Fruit fly (Drosophila melanogaster) whole organism, embryonic: ENCODE measurements around the gene CG33267.

ENCODE experiments used
- Ada2b ChIP-seq: fragments of 200-800 bp; sonication (Bioruptor generic); IDR thresholded peaks from 2 replicates; pipeline ENCODE4 v1.3.6; 2022; ENCODE audit warnings: missing biosample characterization, missing genetic modification characterization
- CG10147 ChIP-seq: fragments of 200-800 bp; sonication (Bioruptor generic); optimal IDR thresholded peaks from 2 replicates; lab custom pipeline; 2019; ENCODE audit warnings: missing biosample characterization, mild to moderate bottlenecking, missing genetic modification characterization, moderate library complexity
- CG10654 ChIP-seq: fragments of 200-800 bp; sonication (Bioruptor generic); optimal IDR thresholded peaks from 2 replicates; lab custom pipeline; 2016; ENCODE audit warnings: missing biosample characterization, missing genetic modification characterization
- CG11093 ChIP-seq: fragments of 200-800 bp; sonication (Bioruptor generic); IDR thresholded peaks from 3 replicates; pipeline ENCODE4 v1.3.6; 2022; ENCODE audit warnings: missing biosample characterization, missing genetic modification characterization
- CG11456 ChIP-seq: fragments of 200-800 bp; sonication (Bioruptor generic); IDR thresholded peaks from 3 replicates; pipeline ENCODE4 v1.3.6; 2022; ENCODE audit warnings: missing biosample characterization, missing genetic modification characterization
- CG12744 ChIP-seq: fragments of 200-800 bp; sonication (Bioruptor generic); optimal IDR thresholded peaks from 2 replicates; lab custom pipeline; 2016; ENCODE audit warnings: missing biosample characterization, missing genetic modification characterization
- CG13424 ChIP-seq: fragments of 200-800 bp; sonication (Bioruptor generic); optimal IDR thresholded peaks from 2 replicates; lab custom pipeline; 2019; ENCODE audit warnings: missing biosample characterization, mild to moderate bottlenecking, missing genetic modification characterization, moderate library complexity
- CG13775 ChIP-seq: fragments of 200-800 bp; sonication (Bioruptor generic); optimal IDR thresholded peaks from 3 replicates; lab custom pipeline; 2017; ENCODE audit warnings: missing biosample characterization, mild to moderate bottlenecking, missing genetic modification characterization
- CG13894 ChIP-seq: fragments of 200-800 bp; sonication (Bioruptor generic); optimal IDR thresholded peaks from 3 replicates; lab custom pipeline; 2018; ENCODE audit warnings: missing biosample characterization, mild to moderate bottlenecking, missing genetic modification characterization, moderate library complexity
- CG15514 ChIP-seq: fragments of 200-800 bp; sonication (Bioruptor generic); optimal IDR thresholded peaks from 3 replicates; lab custom pipeline; 2017; ENCODE audit warnings: missing biosample characterization, missing genetic modification characterization, mild to moderate bottlenecking, moderate library complexity, missing genetic modification reagents
- CG16779 ChIP-seq: fragments of 200-800 bp; sonication (Bioruptor generic); IDR thresholded peaks from 2 replicates; pipeline ENCODE4 v1.3.6; 2022; ENCODE audit warnings: missing biosample characterization, missing genetic modification characterization
- CG17359 ChIP-seq: fragments of 200-800 bp; sonication (Bioruptor generic); optimal IDR thresholded peaks from 3 replicates; lab custom pipeline; 2018; ENCODE audit warnings: missing biosample characterization, mild to moderate bottlenecking, missing genetic modification characterization, moderate library complexity
- CG17612 ChIP-seq: fragments of 200-800 bp; sonication (Bioruptor generic); IDR thresholded peaks from 2 replicates; pipeline ENCODE4 v1.3.6; 2022; ENCODE audit warnings: missing biosample characterization, missing genetic modification characterization
- CG1832 ChIP-seq: fragments of 200-800 bp; sonication (Bioruptor generic); optimal IDR thresholded peaks from 2 replicates; lab custom pipeline; 2017; ENCODE audit warnings: missing biosample characterization, mild to moderate bottlenecking, missing genetic modification characterization, inconsistent platforms
- CG30431 ChIP-seq: fragments of 200-800 bp; sonication (Bioruptor generic); optimal IDR thresholded peaks from 2 replicates; lab custom pipeline; 2017; ENCODE audit warnings: missing biosample characterization, missing genetic modification characterization
- CG3065 ChIP-seq: fragments of 200-800 bp; sonication (Bioruptor generic); optimal IDR thresholded peaks from 2 replicates; lab custom pipeline; 2016; ENCODE audit warnings: missing biosample characterization, missing genetic modification characterization
- CG3281 ChIP-seq: fragments of 200-800 bp; sonication (Bioruptor generic); optimal IDR thresholded peaks from 3 replicates; lab custom pipeline; 2017; ENCODE audit warnings: missing biosample characterization, mild to moderate bottlenecking, missing genetic modification characterization
- CG34376 ChIP-seq: fragments of 200-800 bp; sonication (Bioruptor generic); optimal IDR thresholded peaks from 2 replicates; lab custom pipeline; 2018; ENCODE audit warnings: missing biosample characterization, mild to moderate bottlenecking, missing genetic modification characterization
- CG6272 ChIP-seq: fragments of 200-800 bp; sonication (Bioruptor generic); IDR thresholded peaks from 2 replicates; pipeline ENCODE4 v1.3.6; 2022; ENCODE audit warnings: missing biosample characterization, missing genetic modification characterization
- CG6654 ChIP-seq: fragments of 200-800 bp; sonication (Bioruptor generic); optimal IDR thresholded peaks from 2 replicates; lab custom pipeline; 2017; ENCODE audit warnings: missing biosample characterization, mild to moderate bottlenecking, missing genetic modification characterization
- CG8089 ChIP-seq: fragments of 200-800 bp; sonication (Bioruptor generic); optimal IDR thresholded peaks from 3 replicates; lab custom pipeline; 2016; ENCODE audit warnings: missing biosample characterization, missing genetic modification characterization
- CG8281 ChIP-seq: fragments of 200-800 bp; sonication (Bioruptor generic); optimal IDR thresholded peaks from 2 replicates; lab custom pipeline; 2018; ENCODE audit warnings: missing biosample characterization, mild to moderate bottlenecking, missing genetic modification characterization, moderate library complexity
- CG8290 ChIP-seq, 3 experiments: fragments of 200-800 bp; sonication (Bioruptor generic); optimal IDR thresholded peaks; 2 replicates each; lab custom pipeline; 2016 to 2019; ENCODE audit warnings: missing biosample characterization in 3 of 3, missing genetic modification characterization in 3 of 3, mild to moderate bottlenecking in 2 of 3, moderate library complexity in 1 of 3
- CG8359 ChIP-seq: fragments of 200-800 bp; sonication (Bioruptor generic); optimal IDR thresholded peaks from 2 replicates; lab custom pipeline; 2017; ENCODE audit warnings: missing biosample characterization, mild to moderate bottlenecking, missing genetic modification characterization, borderline replicate concordance
- CG8388 ChIP-seq: fragments of 200-800 bp; sonication (Bioruptor generic); optimal IDR thresholded peaks from 2 replicates; lab custom pipeline; 2019; ENCODE audit warnings: missing biosample characterization, mild to moderate bottlenecking, missing genetic modification characterization, moderate library complexity
- CG9876 ChIP-seq: fragments of 200-800 bp; sonication (Bioruptor generic); optimal IDR thresholded peaks from 2 replicates; lab custom pipeline; 2016; ENCODE audit warnings: missing biosample characterization, missing genetic modification characterization
- Dfd ChIP-seq, 2 experiments: fragments of >200 bp; optimal IDR thresholded peaks; 2 replicates each; lab custom pipeline; 2017; ENCODE audit warnings: missing biosample characterization in 2 of 2, missing genetic modification characterization in 2 of 2
- Hr51 ChIP-seq, 2 experiments: fragments of 200-800 bp; sonication (Bioruptor generic); optimal IDR thresholded peaks; 2 replicates in 1 of 2; 3 replicates in 1 of 2; lab custom pipeline; 2016 to 2018; ENCODE audit warnings: missing biosample characterization in 2 of 2, missing genetic modification characterization in 2 of 2, mild to moderate bottlenecking in 1 of 2, moderate library complexity in 1 of 2
- Lhr ChIP-seq: fragments of 200-800 bp; sonication (Bioruptor generic); optimal IDR thresholded peaks from 3 replicates; lab custom pipeline; 2017; ENCODE audit warnings: mild to moderate bottlenecking, missing biosample characterization, missing genetic modification reagents, missing genetic modification characterization
- Lpt ChIP-seq: fragments of >200 bp; optimal IDR thresholded peaks from 2 replicates; lab custom pipeline; 2018; ENCODE audit warnings: missing biosample characterization, missing genetic modification characterization
- MESR4 ChIP-seq: fragments of 200-800 bp; sonication (Bioruptor generic); optimal IDR thresholded peaks from 2 replicates; lab custom pipeline; 2018; ENCODE audit warnings: missing biosample characterization, mild to moderate bottlenecking, missing genetic modification characterization, moderate library complexity
- NC2α ChIP-seq: fragments of 200-800 bp; sonication (Bioruptor generic); optimal IDR thresholded peaks from 2 replicates; lab custom pipeline; 2016; ENCODE audit warnings: missing biosample characterization, missing genetic modification characterization
- Neu2 ChIP-seq: fragments of 200-800 bp; sonication (Bioruptor generic); optimal IDR thresholded peaks from 3 replicates; lab custom pipeline; 2016; ENCODE audit warnings: missing biosample characterization, missing genetic modification characterization, borderline replicate concordance
- Oaz ChIP-seq: fragments of 200-800 bp; sonication (Bioruptor generic); IDR thresholded peaks from 2 replicates; pipeline ENCODE4 v1.3.6; 2022; ENCODE audit warnings: missing biosample characterization, missing genetic modification characterization
- PHDP ChIP-seq: fragments of 200-800 bp; sonication (Bioruptor generic); optimal IDR thresholded peaks from 3 replicates; lab custom pipeline; 2018; ENCODE audit warnings: missing biosample characterization, mild to moderate bottlenecking, missing genetic modification characterization, moderate library complexity
- Ptx1 ChIP-seq: fragments of 200-800 bp; sonication (Bioruptor generic); IDR thresholded peaks from 2 replicates; pipeline ENCODE4 v1.3.6; 2022; ENCODE audit warnings: missing biosample characterization, missing genetic modification characterization
- Stat92E ChIP-seq, 3 experiments: fragments of >200 bp in 2 of 3; fragments of 200-800 bp in 1 of 3; sonication (Bioruptor generic) in 1 of 3; optimal IDR thresholded peaks; 2 replicates each; lab custom pipeline; 2017 to 2019; ENCODE audit warnings: missing biosample characterization in 3 of 3, missing genetic modification characterization in 3 of 3, mild to moderate bottlenecking in 1 of 3, moderate library complexity in 1 of 3
- cad ChIP-seq: fragments of >200 bp; optimal IDR thresholded peaks from 2 replicates; lab custom pipeline; 2017; ENCODE audit warnings: missing biosample characterization, missing genetic modification characterization
- nerfin-1 ChIP-seq: fragments of 200-800 bp; sonication (Bioruptor generic); optimal IDR thresholded peaks from 3 replicates; lab custom pipeline; 2019; ENCODE audit warnings: missing biosample characterization, mild to moderate bottlenecking, missing genetic modification characterization, moderate library complexity
- oc ChIP-seq: fragments of 200-800 bp; sonication (Bioruptor generic); optimal IDR thresholded peaks from 2 replicates; lab custom pipeline; 2018; ENCODE audit warnings: missing biosample characterization, mild to moderate bottlenecking, missing genetic modification characterization, moderate library complexity
- salm ChIP-seq: fragments of 200-800 bp; sonication (Bioruptor generic); optimal IDR thresholded peaks from 2 replicates; lab custom pipeline; 2018; ENCODE audit warnings: missing biosample characterization, mild to moderate bottlenecking, missing genetic modification characterization
- sd ChIP-seq: fragments of 200-800 bp; sonication (Bioruptor generic); optimal IDR thresholded peaks from 3 replicates; lab custom pipeline; 2018; ENCODE audit warnings: missing biosample characterization, mild to moderate bottlenecking, missing genetic modification characterization, moderate library complexity
- sob ChIP-seq: fragments of 200-800 bp; sonication (Bioruptor generic); IDR thresholded peaks from 2 replicates; pipeline ENCODE4 v1.3.6; 2022; ENCODE audit warnings: missing biosample characterization, missing genetic modification characterization
- sr ChIP-seq: fragments of 200-800 bp; sonication (Bioruptor generic); IDR thresholded peaks from 3 replicates; pipeline ENCODE4 v1.3.6; 2022; ENCODE audit warnings: missing biosample characterization, missing genetic modification characterization
- stc ChIP-seq: fragments of 200-800 bp; sonication (Bioruptor generic); IDR thresholded peaks from 2 replicates; pipeline ENCODE4 v1.3.6; 2022; ENCODE audit warnings: missing biosample characterization, missing genetic modification characterization
- sug ChIP-seq: fragments of 200-800 bp; optimal IDR thresholded peaks from 2 replicates; lab custom pipeline; 2019; ENCODE audit warnings: missing biosample characterization, mild to moderate bottlenecking, missing genetic modification characterization, moderate library complexity
- wek ChIP-seq: fragments of 200-800 bp; sonication (Bioruptor generic); optimal IDR thresholded peaks from 3 replicates; lab custom pipeline; 2018; ENCODE audit warnings: missing biosample characterization, mild to moderate bottlenecking, missing genetic modification characterization, moderate library complexity

CG33267 gene

DNA sequence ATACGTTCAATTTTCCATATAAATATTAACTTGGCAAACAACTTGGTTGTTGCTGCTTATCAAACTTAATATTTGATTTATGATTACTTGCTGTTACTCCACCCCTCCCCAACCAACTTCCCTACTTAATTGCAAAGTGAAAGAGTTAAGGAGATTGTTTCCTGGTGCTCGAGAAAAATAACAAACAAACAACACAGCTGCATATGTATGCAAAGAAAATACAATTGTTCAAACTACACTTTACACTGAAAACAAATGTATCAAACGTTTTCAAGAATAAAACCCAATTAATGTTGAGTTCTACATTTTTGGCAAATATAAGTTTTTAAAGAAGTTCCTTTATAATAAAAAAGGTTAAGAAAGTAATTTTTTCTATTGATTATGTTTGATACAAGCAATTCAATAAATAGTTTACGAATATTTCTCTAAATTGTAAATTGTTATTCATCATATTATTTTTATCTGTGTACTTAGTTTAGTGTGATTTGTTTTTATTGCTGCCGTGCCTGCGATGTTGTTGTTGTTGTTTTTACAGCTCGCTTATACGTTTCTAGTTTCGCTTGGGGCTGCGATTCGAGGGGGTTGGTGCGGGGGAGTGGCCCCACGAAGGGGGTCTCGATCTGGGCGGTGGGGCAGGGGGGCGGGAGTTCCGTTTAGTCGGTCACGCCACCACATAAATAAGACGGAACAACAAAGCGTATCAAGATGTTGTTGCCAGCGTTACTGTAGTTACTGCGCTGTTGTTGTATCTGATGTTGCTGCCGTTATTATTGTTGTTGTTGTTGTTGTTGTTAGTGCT is 8.4 kb upstream of the CG33267 start (continued):
- TF ChIP-seq NC2α (GFP tag; lab: Kevin White, UChicago) (peak; percentile 48), sd (tag; lab: Kevin White, UChicago) (peak; percentile 45), CG11456 (GFP tag; lab: Robert Waterston, UW) (no peak), sug (tag; lab: Kevin White, UChicago) (peak; percentile 76), nerfin-1 (tag; lab: Kevin White, UChicago) (peak; percentile 77), CG10147 (GFP tag; lab: Kevin White, UChicago) (peak; percentile 84), CG30431 (no peak), CG8281 (tag; lab: Kevin White, UChicago) (no peak), Hr51 (GFP tag; optimal IDR thresholded peaks at IDR 0.05; lab: Kevin White, UChicago) (peak in 1 of 2 experiments; percentile 87), Neu2 (no peak), CG13424 (tag; lab: Kevin White, UChicago) (peak; percentile 84), wek (GFP tag; lab: Kevin White, UChicago) (no peak), CG9876 (no peak), CG8089 (GFP tag; lab: Kevin White, UChicago) (peak; percentile 42), CG6272 (GFP tag; lab: Robert Waterston, UW) (no peak), Ptx1 (peak; percentile 83), CG6654 (GFP tag; lab: Kevin White, UChicago) (no peak), Lhr (GFP tag; lab: Kevin White, UChicago) (peak; percentile 32), CG34376 (GFP tag; lab: Kevin White, UChicago) (peak; percentile 34), sr (GFP tag; lab: Robert Waterston, UW) (no peak), cad (GFP tag; lab: Kevin White, UChicago) (no peak), CG12744 (GFP tag; lab: Kevin White, UChicago) (peak; percentile 20), sob (GFP tag; lab: Robert Waterston, UW) (peak; percentile 28; the same call in 1 of the 2 replicates), CG8388 (GFP tag; lab: Kevin White, UChicago) (peak; percentile 76), CG10654 (peak; percentile 46), Stat92E (GFP tag; optimal IDR thresholded peaks at IDR 0.05; lab: Kevin White, UChicago) (no peak), CG16779 (GFP tag; lab: Robert Waterston, UW) (no peak), oc (tag; lab: Kevin White, UChicago) (peak; percentile 51), CG17612 (GFP tag; lab: Robert Waterston, UW) (no peak), CG8290 (GFP tag; optimal IDR thresholded peaks at IDR 0.05; lab: Kevin White, UChicago) (no peak), CG8290 (tag; optimal IDR thresholded peaks at IDR 0.05; lab: Kevin White, UChicago) (peak in 1 of 2 experiments; percentile 66), CG13894 (tag; lab: Kevin White, UChicago) (peak; percentile 59), CG11093 (GFP tag; lab: Robert Waterston, UW) (0 out of 3 replicates have a peak, but pooled peaks have one; percentile 40), CG15514 (GFP tag; lab: Kevin White, UChicago) (peak; percentile 9), CG3065 (GFP tag; lab: Kevin White, UChicago) (no peak), PHDP (peak; percentile 86), CG17359 (peak; percentile 82), CG8359 (GFP tag; lab: Kevin White, UChicago) (no peak), Lpt (GFP tag; lab: Kevin White, UChicago) (no peak), Ada2b (peak; percentile 52; the same call in 1 of the 2 replicates), Oaz (GFP tag; lab: Robert Waterston, UW) (0 out of 2 replicates have a peak, but pooled peaks have one; percentile 12), Dfd (GFP tag; optimal IDR thresholded peaks at IDR 0.05; lab: Kevin White, UChicago) (peak in 1 of 2 experiments; percentile 77), stc (peak; percentile 77; the same call in 1 of the 2 replicates), MESR4 (GFP tag; lab: Kevin White, UChicago) (no peak), CG3281 (GFP tag; lab: Kevin White, UChicago) (peak; percentile 69), CG13775 (GFP tag; lab: Kevin White, UChicago) (peak; percentile 34), CG1832 (no peak), salm (tag; lab: Kevin White, UChicago) (peak; percentile 44)
